Fruit fly (Drosophila melanogaster): ENCODE measurements around the gene CG31431.
A peak's percentile ranks its signal among the peaks of the same experiment; 100 is the strongest.

CG31431 gene

DNA sequence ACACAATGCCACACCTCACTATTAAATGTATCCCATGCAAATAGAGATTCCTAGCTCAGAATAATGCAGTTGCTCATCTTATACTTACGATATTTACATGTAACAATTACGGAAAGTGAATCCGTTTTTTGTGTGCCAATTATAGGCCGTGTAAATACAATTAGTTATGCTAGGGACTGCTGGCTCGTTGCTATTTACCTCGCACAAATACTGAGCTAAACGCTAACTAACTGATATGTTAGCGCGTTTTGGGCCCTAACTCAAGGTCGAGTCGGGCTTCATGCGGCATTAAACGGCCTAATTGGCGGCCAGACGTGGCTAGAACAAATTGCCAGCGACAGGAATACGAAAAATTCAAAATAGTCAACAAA lies 13.6 kb upstream of the CG31431 start:
- no peak for TF ChIP-seq esn (GFP tag; optimal IDR thresholded peaks at IDR 0.05)
- TF ChIP-seq fkh (GFP tag; optimal IDR thresholded peaks at IDR 0.05): peak; percentile 52

DNA sequence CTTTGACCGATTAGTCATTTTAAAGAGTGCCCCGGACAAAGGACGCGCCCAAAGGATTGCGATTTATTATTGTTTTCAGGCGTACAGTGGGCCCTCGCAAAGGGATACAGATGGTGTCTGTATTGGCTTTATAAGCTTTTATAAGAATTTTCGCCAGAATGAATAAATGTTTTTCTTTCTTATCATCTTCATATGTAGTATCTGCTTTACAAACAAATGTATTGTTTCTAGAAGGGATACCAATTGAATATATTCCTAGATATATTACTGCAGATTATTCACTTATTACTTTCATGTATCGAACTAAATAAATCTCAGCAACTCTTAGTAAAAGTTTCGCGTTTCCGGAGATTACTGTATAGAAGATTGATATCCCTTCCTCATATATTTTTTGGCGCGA lies 13.0 kb upstream of the CG31431 start:
- TF ChIP-seq net (GFP tag; optimal IDR thresholded peaks at IDR 0.05): no peak
- peak; percentile 71 for TF ChIP-seq Eip78C (GFP tag)
- TF ChIP-seq CG11294 (GFP tag; IDR thresholded peaks at IDR 0.05): no peak
- TF ChIP-seq CG34406 (GFP tag; optimal IDR thresholded peaks at IDR 0.05): no peak
- no peak for TF ChIP-seq Hr38 (GFP tag; optimal IDR thresholded peaks at IDR 0.05)
- TF ChIP-seq eg (GFP tag; IDR thresholded peaks at IDR 0.05): no peak
- TF ChIP-seq salr (GFP tag; optimal IDR thresholded peaks at IDR 0.05): no peak
- TF ChIP-seq Hr39 (GFP tag; optimal IDR thresholded peaks at IDR 0.05): peak; percentile 17
- no peak for TF ChIP-seq CG6276 (GFP tag; optimal IDR thresholded peaks at IDR 0.05)
- peak; percentile 68 for TF ChIP-seq svp (GFP tag)
- peak; percentile 8 for TF ChIP-seq acj6 (GFP tag; optimal IDR thresholded peaks at IDR 0.05)
- TF ChIP-seq lz (GFP tag; optimal IDR thresholded peaks at IDR 0.05): peak; percentile 3
- TF ChIP-seq CG32006 (GFP tag; optimal IDR thresholded peaks at IDR 0.05): no peak
- no peak for TF ChIP-seq dsx (GFP tag; optimal IDR thresholded peaks at IDR 0.05; ENCODE audit: poor library complexity, severe bottlenecking)
- no peak for TF ChIP-seq Lpt (GFP tag; optimal IDR thresholded peaks at IDR 0.05)
- no peak for TF ChIP-seq pdm3 (GFP tag; optimal IDR thresholded peaks at IDR 0.05)
- no peak for TF ChIP-seq CG4318 (GFP tag; optimal IDR thresholded peaks at IDR 0.05)
- TF ChIP-seq Ets21C (GFP tag; optimal IDR thresholded peaks at IDR 0.05): no peak
- TF ChIP-seq CG15336 (GFP tag; IDR thresholded peaks at IDR 0.05): no peak
- TF ChIP-seq CG8632 (GFP tag; optimal IDR thresholded peaks at IDR 0.05): no peak
- peak; percentile 3 for TF ChIP-seq OdsH (GFP tag; optimal IDR thresholded peaks at IDR 0.05)
- TF ChIP-seq cyc (GFP tag; optimal IDR thresholded peaks at IDR 0.05): peak; percentile 19
- no peak for TF ChIP-seq Sox15 (GFP tag; optimal IDR thresholded peaks at IDR 0.05)
- 0 out of 3 replicates have a peak, but pooled peaks have one; percentile 22 for TF ChIP-seq CG8119 (GFP tag; IDR thresholded peaks at IDR 0.05)
- peak; percentile 4 for TF ChIP-seq esn (GFP tag; optimal IDR thresholded peaks at IDR 0.05)
- no peak for TF ChIP-seq Gug (GFP tag; IDR thresholded peaks at IDR 0.05)
- no peak for TF ChIP-seq spab (GFP tag; optimal IDR thresholded peaks at IDR 0.05)
- no peak for TF ChIP-seq CG6854 (GFP tag; optimal IDR thresholded peaks at IDR 0.05)
- no peak for TF ChIP-seq CG8319 (GFP tag; optimal IDR thresholded peaks at IDR 0.05)
- TF ChIP-seq CG10631 (GFP tag; optimal IDR thresholded peaks at IDR 0.05): no peak
- no peak for TF ChIP-seq fd85E (GFP tag; optimal IDR thresholded peaks at IDR 0.05)
- TF ChIP-seq Met (GFP tag; optimal IDR thresholded peaks at IDR 0.05): peak; percentile 40
- TF ChIP-seq CG31627 (GFP tag; optimal IDR thresholded peaks at IDR 0.05): peak; percentile 2
- TF ChIP-seq CG7368 (GFP tag; optimal IDR thresholded peaks at IDR 0.05): no peak
- TF ChIP-seq Blimp-1 (GFP tag; optimal IDR thresholded peaks at IDR 0.05): no peak

DNA sequence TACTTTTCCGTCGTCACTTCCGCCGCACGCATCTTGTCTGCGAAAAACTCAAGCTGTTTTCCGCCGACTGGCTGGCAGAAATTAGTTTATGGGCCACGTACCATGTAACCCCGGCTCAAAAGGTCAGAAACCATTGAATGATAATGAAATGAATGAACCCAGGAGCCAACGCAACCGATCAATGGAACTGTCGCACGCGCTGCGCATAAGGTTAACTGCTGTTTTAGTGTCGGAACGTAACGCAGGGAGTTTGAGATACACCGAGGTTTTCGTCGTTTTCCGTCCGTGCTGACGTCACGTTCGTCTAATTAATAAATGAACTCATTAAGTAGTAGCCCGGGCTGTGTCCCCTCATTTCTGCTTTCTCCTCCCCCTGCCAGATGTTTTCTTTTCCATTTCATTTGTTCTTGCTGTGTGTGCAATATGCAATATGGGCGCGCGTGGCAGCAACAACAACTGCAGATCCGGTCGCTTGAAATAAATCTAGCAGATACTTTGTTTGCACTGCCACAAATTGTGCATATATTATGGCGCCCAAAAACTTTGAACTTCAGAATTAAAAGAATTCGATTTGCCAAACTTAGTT lies 12.1 kb upstream of the CG31431 start:
- TF ChIP-seq salr (GFP tag; optimal IDR thresholded peaks at IDR 0.05) (peak in 1 of 2 experiments; percentile 16), achi (GFP tag; optimal IDR thresholded peaks at IDR 0.05) (no peak), eg (GFP tag; IDR thresholded peaks at IDR 0.05) (peak; percentile 27; the same call in 1 of the 3 replicates), net (GFP tag; optimal IDR thresholded peaks at IDR 0.05) (peak; percentile 17)

DNA sequence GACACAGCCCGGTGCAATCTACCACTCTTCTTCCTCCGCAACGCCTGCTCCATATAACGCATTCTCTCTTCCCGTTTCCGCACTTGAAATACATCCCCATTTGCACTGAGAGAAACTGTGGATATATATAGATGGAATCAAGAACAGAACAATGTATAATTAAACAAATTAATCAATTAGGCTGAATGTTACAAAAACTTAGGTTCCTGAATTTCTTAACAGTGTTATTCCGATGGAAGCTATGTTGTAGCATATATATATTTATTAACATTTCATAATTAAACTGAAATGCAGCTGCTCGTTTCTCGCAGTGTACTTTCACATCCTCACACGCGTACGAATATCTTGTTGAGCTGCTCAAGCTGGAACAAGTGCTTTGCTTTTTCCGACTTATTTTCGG lies 11.0 kb upstream of the CG31431 start:
- TF ChIP-seq topi (GFP tag; optimal IDR thresholded peaks at IDR 0.05): peak; percentile 94
- peak; percentile 98 for TF ChIP-seq Eip78C (GFP tag)
- peak; percentile 78 for TF ChIP-seq dac (GFP tag; optimal IDR thresholded peaks at IDR 0.05)
- TF ChIP-seq CG11762 (GFP tag; optimal IDR thresholded peaks at IDR 0.05; ENCODE audit: insufficient read depth): peak; percentile 68
- peak; percentile 88 for TF ChIP-seq CG3919 (GFP tag; optimal IDR thresholded peaks at IDR 0.05)
- TF ChIP-seq fd59A (GFP tag; optimal IDR thresholded peaks at IDR 0.05): peak; percentile 70
- TF ChIP-seq CG34406 (GFP tag; optimal IDR thresholded peaks at IDR 0.05): peak; percentile 91
- TF ChIP-seq Gug (GFP tag; IDR thresholded peaks at IDR 0.05): peak; percentile 69
- TF ChIP-seq Met (GFP tag; optimal IDR thresholded peaks at IDR 0.05): peak; percentile 97
- TF ChIP-seq CG11294 (GFP tag; IDR thresholded peaks at IDR 0.05): peak; percentile 53; the same call in 1 of the 2 replicates
- TF ChIP-seq esn (GFP tag; optimal IDR thresholded peaks at IDR 0.05): peak; percentile 98
- TF ChIP-seq CG32006 (GFP tag; optimal IDR thresholded peaks at IDR 0.05): peak; percentile 94
- TF ChIP-seq CG8319 (GFP tag; optimal IDR thresholded peaks at IDR 0.05): peak; percentile 75
- peak; percentile 96 for TF ChIP-seq Smox (GFP tag; optimal IDR thresholded peaks at IDR 0.05)
- TF ChIP-seq Ets96B (tag; optimal IDR thresholded peaks at IDR 0.05): peak; percentile 78
- peak; percentile 93 for TF ChIP-seq cyc (GFP tag; optimal IDR thresholded peaks at IDR 0.05)
- TF ChIP-seq Hr38 (GFP tag; optimal IDR thresholded peaks at IDR 0.05): no peak
- TF ChIP-seq CG6276 (GFP tag; optimal IDR thresholded peaks at IDR 0.05): peak; percentile 78
- peak; percentile 94 for TF ChIP-seq CG6792 (GFP tag; optimal IDR thresholded peaks at IDR 0.05)
- peak; percentile 70 to 81 for TF ChIP-seq salr (GFP tag; optimal IDR thresholded peaks at IDR 0.05)
- TF ChIP-seq fd85E (GFP tag; optimal IDR thresholded peaks at IDR 0.05): peak; percentile 39
- TF ChIP-seq Hr4 (GFP tag; optimal IDR thresholded peaks at IDR 0.05): peak; percentile 90

Data from whole organism, prepupa.